Worm (Caenorhabditis elegans) whole organism, late embryonic: Measurements from ENCODE around the gene pph-2.
A peak's percentile ranks its signal among the peaks of the same experiment; 100 is the strongest.

Source experiments
- C38D4.7 ChIP-seq: fragments of 200-800 bp; sonication (Bioruptor generic); optimal IDR thresholded peaks from 2 replicates; lab custom pipeline; 2018; ENCODE audit warnings: mild to moderate bottlenecking, missing genetic modification characterization, moderate library complexity, missing compliant biosample characterization
- F13H6.1 ChIP-seq: sonication (generic microtip); optimal IDR thresholded peaks from 2 replicates; lab custom pipeline; 2016; ENCODE audit warnings: missing genetic modification characterization, missing compliant biosample characterization
- K02D7.2 ChIP-seq: sonication (generic microtip); optimal IDR thresholded peaks from 2 replicates; lab custom pipeline; 2017; ENCODE audit warnings: mild to moderate bottlenecking, missing genetic modification characterization, missing compliant biosample characterization
- ahr-1 ChIP-seq: sonication (generic microtip); optimal IDR thresholded peaks from 2 replicates; lab custom pipeline; 2016; ENCODE audit warnings: missing genetic modification characterization, missing compliant biosample characterization
- ama-1 ChIP-seq: fragments of 150-350 bp; optimal IDR thresholded peaks from 2 replicates; lab custom pipeline; 2014
- ceh-14 ChIP-seq: sonication (generic microtip); optimal IDR thresholded peaks from 2 replicates; lab custom pipeline; 2016; ENCODE audit warnings: missing genotype, missing genetic modification characterization, missing compliant biosample characterization
- ceh-18 ChIP-seq: sonication (generic microtip); optimal IDR thresholded peaks from 2 replicates; lab custom pipeline; 2016; ENCODE audit warnings: missing genetic modification characterization, missing compliant biosample characterization
- ceh-19 ChIP-seq: fragments of 200-800 bp; sonication (Bioruptor generic); optimal IDR thresholded peaks from 2 replicates; lab custom pipeline; 2018; ENCODE audit warnings: mild to moderate bottlenecking, missing genetic modification characterization, missing compliant biosample characterization
- ceh-30 ChIP-seq: fragments of 150-350 bp; optimal IDR thresholded peaks from 2 replicates; lab custom pipeline; 2014; ENCODE audit warnings: missing biosample characterization, missing genetic modification characterization
- ceh-31 ChIP-seq: sonication (generic microtip); optimal IDR thresholded peaks from 2 replicates; lab custom pipeline; 2016; ENCODE audit warnings: missing genetic modification characterization, missing compliant biosample characterization
- ceh-34 ChIP-seq: sonication (generic microtip); optimal IDR thresholded peaks from 2 replicates; lab custom pipeline; 2016; ENCODE audit warnings: mild to moderate bottlenecking, missing genetic modification characterization, missing compliant biosample characterization
- ceh-45 ChIP-seq: fragments of 200-800 bp; sonication (Bioruptor generic); IDR thresholded peaks from 2 replicates; pipeline ENCODE4 v1.3.6; 2022; ENCODE audit warnings: missing genetic modification reagents, missing genetic modification characterization, missing compliant biosample characterization
- ceh-6 ChIP-seq: fragments of 200-800 bp; sonication (Bioruptor generic); optimal IDR thresholded peaks from 2 replicates; lab custom pipeline; 2018; ENCODE audit warnings: mild to moderate bottlenecking, missing genetic modification characterization, missing compliant biosample characterization
- ceh-9 ChIP-seq: sonication (generic microtip); optimal IDR thresholded peaks from 2 replicates; lab custom pipeline; 2016; ENCODE audit warnings: mild to moderate bottlenecking, missing genetic modification characterization, inconsistent platforms, missing compliant biosample characterization
- che-1 ChIP-seq: sonication (generic microtip); optimal IDR thresholded peaks from 2 replicates; lab custom pipeline; 2016; ENCODE audit warnings: mild to moderate bottlenecking, missing genetic modification characterization, missing compliant biosample characterization
- elt-2 ChIP-seq: sonication (generic microtip); optimal IDR thresholded peaks from 2 replicates; lab custom pipeline; 2016; ENCODE audit warnings: missing genetic modification reagents, missing genetic modification characterization, missing compliant biosample characterization
- elt-4 ChIP-seq: sonication (generic microtip); optimal IDR thresholded peaks from 2 replicates; lab custom pipeline; 2016; ENCODE audit warnings: missing genetic modification characterization, missing compliant biosample characterization
- ets-4 ChIP-seq: sonication (generic microtip); optimal IDR thresholded peaks from 2 replicates; lab custom pipeline; 2016; ENCODE audit warnings: missing genetic modification characterization, missing compliant biosample characterization
- eyg-1 ChIP-seq: sonication (generic microtip); optimal IDR thresholded peaks from 2 replicates; lab custom pipeline; 2016; ENCODE audit warnings: missing genotype, missing genetic modification characterization, missing compliant biosample characterization
- fkh-10 ChIP-seq: fragments of 150-350 bp; optimal IDR thresholded peaks from 2 replicates; lab custom pipeline; 2014; ENCODE audit warnings: missing biosample characterization, missing genetic modification reagents, missing genetic modification characterization
- fkh-6 ChIP-seq: sonication (generic microtip); optimal IDR thresholded peaks from 2 replicates; lab custom pipeline; 2016; ENCODE audit warnings: missing genetic modification characterization, missing compliant biosample characterization
- hlh-6 ChIP-seq: sonication (generic microtip); optimal IDR thresholded peaks from 2 replicates; lab custom pipeline; 2016; ENCODE audit warnings: missing genotype, missing genetic modification characterization, missing compliant biosample characterization
- hlh-8 ChIP-seq: sonication (generic microtip); optimal IDR thresholded peaks from 2 replicates; lab custom pipeline; 2016; ENCODE audit warnings: missing genotype, missing genetic modification characterization, missing compliant biosample characterization
- lim-6 ChIP-seq: sonication (generic microtip); optimal IDR thresholded peaks from 2 replicates; lab custom pipeline; 2016; ENCODE audit warnings: missing genetic modification characterization, missing compliant biosample characterization
- lin-11 ChIP-seq: fragments of 200-800 bp; sonication (Bioruptor generic); optimal IDR thresholded peaks from 2 replicates; lab custom pipeline; 2018; ENCODE audit warnings: mild to moderate bottlenecking, missing genetic modification characterization, missing compliant biosample characterization
- nhr-232 ChIP-seq: sonication (generic microtip); optimal IDR thresholded peaks from 2 replicates; lab custom pipeline; 2016; ENCODE audit warnings: missing genetic modification characterization, missing compliant biosample characterization
- npax-4 ChIP-seq: sonication (generic microtip); optimal IDR thresholded peaks from 2 replicates; lab custom pipeline; 2016; ENCODE audit warnings: missing genetic modification characterization, missing compliant biosample characterization
- odd-2 ChIP-seq: sonication (generic microtip); optimal IDR thresholded peaks from 2 replicates; lab custom pipeline; 2017; ENCODE audit warnings: antibody characterized with exemption, mild to moderate bottlenecking, missing genetic modification characterization, missing compliant biosample characterization
- pat-9 ChIP-seq: fragments of 200-800 bp; sonication (Bioruptor generic); optimal IDR thresholded peaks from 2 replicates; lab custom pipeline; 2018; ENCODE audit warnings: mild to moderate bottlenecking, missing genetic modification characterization, moderate library complexity, missing compliant biosample characterization
- pax-1 ChIP-seq: fragments of 150-350 bp; optimal IDR thresholded peaks from 2 replicates; lab custom pipeline; 2014; ENCODE audit warnings: missing biosample characterization, missing genetic modification characterization
- pha-2 ChIP-seq: sonication (generic microtip); optimal IDR thresholded peaks from 2 replicates; lab custom pipeline; 2017; ENCODE audit warnings: mild to moderate bottlenecking, missing genetic modification characterization, missing compliant biosample characterization
- unc-55 ChIP-seq: sonication (generic microtip); optimal IDR thresholded peaks from 2 replicates; lab custom pipeline; 2017; ENCODE audit warnings: missing biosample characterization, missing genetic modification reagents, missing genetic modification characterization
- unc-86 ChIP-seq: sonication (generic microtip); optimal IDR thresholded peaks from 2 replicates; lab custom pipeline; 2016; ENCODE audit warnings: missing genetic modification characterization, missing compliant biosample characterization
- ztf-16 ChIP-seq: sonication (generic microtip); optimal IDR thresholded peaks from 2 replicates; lab custom pipeline; 2017; ENCODE audit warnings: missing genetic modification characterization, missing compliant biosample characterization

The pph-2 gene

DNA sequence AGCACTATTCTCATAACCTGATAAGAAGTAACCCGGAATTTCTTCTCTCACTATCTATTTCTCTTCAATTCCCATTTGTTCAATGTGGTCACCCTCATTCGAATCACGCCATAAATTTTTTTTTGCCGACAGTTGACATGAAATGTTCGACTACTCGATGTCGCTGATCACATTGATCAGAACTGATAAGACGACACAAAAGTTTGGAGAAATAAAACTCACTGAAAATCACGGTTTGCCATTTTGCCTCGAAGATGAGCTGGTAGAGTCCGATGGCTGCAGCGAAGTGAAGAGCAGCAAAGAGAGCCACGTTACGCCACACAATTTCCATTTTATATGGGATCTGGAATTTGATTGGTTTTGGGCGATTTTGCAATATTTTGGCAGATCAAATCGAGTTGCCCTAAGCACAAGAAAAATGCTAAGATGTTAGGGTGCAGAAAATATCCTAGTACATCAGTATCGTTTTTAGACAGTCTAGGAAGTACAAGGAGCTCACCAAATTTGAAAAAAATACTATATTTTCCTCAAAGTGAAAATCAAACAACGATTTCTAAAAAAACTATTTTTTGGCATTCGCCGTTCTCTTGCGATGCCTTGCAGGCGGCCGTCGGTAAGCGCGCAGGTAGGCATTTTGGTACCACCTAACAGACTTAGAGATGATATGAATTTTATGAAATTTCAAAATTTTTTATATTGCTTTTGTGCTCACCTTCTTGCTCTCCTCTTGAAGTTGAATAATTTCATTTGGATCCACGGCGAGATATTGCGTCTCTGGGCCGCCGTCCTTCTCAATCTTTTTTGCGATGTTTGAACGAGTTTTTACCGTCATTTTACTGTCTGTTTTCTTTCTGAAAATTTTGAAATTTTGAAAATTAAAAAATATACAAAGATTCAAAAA, 37.5 kb upstream of the pph-2 start, which contains the start of gene fat-6:
Gene fat-6, minus strand, starts transcription at position 851 of the 901 bp plus-strand sequence.
- TF ChIP-seq fkh-6 (tag; lab: Kevin White, UChicago), result no peak
- TF ChIP-seq elt-4 (tag; lab: Kevin White, UChicago), result no peak
- no peak for TF ChIP-seq ceh-30 (tag; lab: Kevin White, UChicago)
- TF ChIP-seq ceh-31, result no peak
- TF ChIP-seq ceh-14 (tag; lab: Kevin White, UChicago), result no peak
- no peak for TF ChIP-seq ceh-18
- TF ChIP-seq elt-2 (tag; lab: Kevin White, UChicago), result peak; percentile 31

DNA sequence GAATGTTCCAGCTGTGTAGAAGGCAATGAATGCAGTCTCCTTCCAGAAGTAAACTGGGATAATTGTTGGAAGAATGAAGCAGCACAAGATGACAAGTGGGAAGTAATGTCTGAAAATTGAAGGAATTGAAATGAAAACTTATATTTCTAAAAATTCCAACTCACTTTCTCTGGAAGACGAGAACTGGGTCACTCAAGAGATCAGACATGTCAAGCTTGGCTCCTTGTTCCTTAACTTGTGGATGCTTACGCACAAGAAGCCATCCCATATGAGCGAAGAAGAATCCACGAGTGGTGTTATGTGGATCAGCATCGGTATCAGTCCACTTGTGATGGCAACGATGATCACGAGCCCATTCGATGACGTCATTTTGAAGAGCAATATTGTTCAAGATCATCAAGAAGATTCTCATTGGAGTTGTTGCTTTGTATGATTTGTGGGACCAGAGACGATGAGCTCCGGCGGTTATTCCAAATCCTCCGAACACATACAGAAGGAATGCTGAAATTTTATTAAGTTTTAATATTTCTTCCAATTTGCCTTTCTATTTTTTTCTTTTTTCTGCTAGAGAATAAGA, 36.8 kb upstream of the pph-2 start:
- TF ChIP-seq unc-86 (tag; lab: Kevin White, UChicago) (no peak), lin-11 (tag; lab: Kevin White, UChicago) (no peak), ceh-6 (GFP tag; lab: Kevin White, UChicago) (no peak), fkh-10 (GFP tag; lab: Kevin White, UChicago) (no peak), ahr-1 (tag; lab: Kevin White, UChicago) (no peak), ceh-19 (GFP tag; lab: Kevin White, UChicago) (no peak), elt-4 (tag; lab: Kevin White, UChicago) (no peak), ztf-16 (tag; lab: Kevin White, UChicago) (no peak), lim-6 (tag; lab: Kevin White, UChicago) (no peak), che-1 (no peak), odd-2 (tag; lab: Kevin White, UChicago) (no peak), eyg-1 (tag; lab: Kevin White, UChicago) (no peak), pha-2 (tag; lab: Kevin White, UChicago) (no peak), hlh-8 (tag; lab: Kevin White, UChicago) (no peak), fkh-6 (tag; lab: Kevin White, UChicago) (no peak), C38D4.7 (GFP tag; lab: Kevin White, UChicago) (no peak), ceh-9 (tag; lab: Kevin White, UChicago) (no peak), F13H6.1 (tag; lab: Kevin White, UChicago) (no peak)

DNA sequence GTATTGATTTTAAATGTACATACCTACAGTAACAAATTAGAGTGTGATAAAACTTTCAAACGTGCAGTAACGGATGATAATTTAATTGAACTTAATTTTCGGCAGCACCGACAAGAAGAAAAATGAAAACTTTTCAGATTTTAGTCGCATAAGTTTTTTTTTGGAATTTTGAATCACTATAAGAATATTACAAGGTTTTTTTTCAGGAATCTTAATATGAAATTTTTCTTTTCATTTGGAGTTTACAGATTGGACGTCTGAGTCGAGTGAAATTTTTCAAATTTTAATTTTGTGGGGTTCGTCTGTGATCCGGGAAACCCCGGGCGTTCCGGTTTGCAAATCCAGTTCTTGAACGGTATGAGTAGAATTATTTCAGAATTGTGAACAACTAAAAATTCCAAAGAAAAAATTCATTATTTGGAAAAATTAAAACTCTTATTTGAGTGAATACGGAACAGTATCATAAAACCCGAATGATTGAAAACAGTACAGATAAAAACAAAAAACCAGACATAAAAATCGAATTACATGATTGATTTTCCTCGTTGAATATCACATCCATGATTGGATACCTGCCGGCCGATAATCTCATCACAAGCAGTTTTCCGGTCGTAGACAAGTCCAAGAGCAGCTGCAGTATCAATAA, 35.8 kb upstream of the pph-2 start:
- TF ChIP-seq fkh-10 (GFP tag; lab: Kevin White, UChicago), result no peak
- no peak for TF ChIP-seq npax-4 (tag; lab: Kevin White, UChicago)
- no peak for TF ChIP-seq ets-4 (tag; lab: Kevin White, UChicago)
- no peak for TF ChIP-seq pat-9
- no peak for TF ChIP-seq pax-1 (tag; lab: Kevin White, UChicago)
- no peak for TF ChIP-seq unc-55 (GFP tag; lab: Kevin White, UChicago)
- TF ChIP-seq ceh-34 (tag; lab: Kevin White, UChicago), result no peak
- TF ChIP-seq ceh-6 (GFP tag; lab: Kevin White, UChicago), result no peak
- no peak for TF ChIP-seq K02D7.2 (tag; lab: Kevin White, UChicago)
- TF ChIP-seq ceh-30 (tag; lab: Kevin White, UChicago), result no peak

DNA sequence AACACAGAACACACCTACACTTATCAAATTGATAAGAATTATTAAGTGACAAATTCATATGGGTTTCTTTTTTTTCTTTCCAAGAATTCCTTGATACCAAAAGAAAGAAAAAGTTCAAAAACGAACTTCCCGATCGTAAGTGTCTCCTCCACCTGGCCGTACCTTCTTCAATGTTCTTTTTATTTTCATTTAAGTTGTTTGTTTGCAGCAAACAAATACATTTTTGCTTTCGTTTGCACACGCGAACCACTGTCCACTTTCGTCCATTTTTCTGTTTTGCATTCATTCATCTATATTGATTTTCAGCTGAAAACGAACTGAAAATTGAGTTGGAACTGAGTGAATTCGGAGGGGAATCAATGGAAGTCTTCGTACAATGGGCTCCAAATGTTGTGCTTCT, 34.1 kb upstream of the pph-2 start, which contains the start of gene VZK822L.2:
Gene VZK822L.2, plus strand, starts transcription at position 301 of the 400 bp plus-strand sequence.
- TF ChIP-seq ceh-6 (GFP tag; lab: Kevin White, UChicago) (no peak), pat-9 (no peak), nhr-232 (tag; lab: Kevin White, UChicago) (no peak), hlh-6 (tag; lab: Kevin White, UChicago) (no peak), ama-1 (no peak), ceh-45 (GFP tag; lab: Robert Waterston, UW) (no peak), eyg-1 (tag; lab: Kevin White, UChicago) (no peak)
- TF ChIP-seq, all 69 proteins: peak for 0
